Fruit fly (Drosophila melanogaster) whole organism, adult: ENCODE measurements around the gene eRF3.

Experiments
- CG11617 ChIP-seq: fragments of 200-800 bp; sonication (Bioruptor generic); optimal IDR thresholded peaks from 2 replicates; lab custom pipeline; 2017; ENCODE audit warnings: mild to moderate bottlenecking, missing biosample characterization, missing genetic modification reagents, missing genetic modification characterization
- CG12768 ChIP-seq: fragments of 200-800 bp; sonication (Bioruptor generic); optimal IDR thresholded peaks from 2 replicates; lab custom pipeline; 2017; ENCODE audit warnings: missing biosample characterization, missing genetic modification characterization, mild to moderate bottlenecking, moderate library complexity, missing genetic modification reagents
- CG14711 ChIP-seq: fragments of 200-800 bp; sonication (Bioruptor generic); optimal IDR thresholded peaks from 2 replicates; lab custom pipeline; 2018; ENCODE audit warnings: missing biosample characterization, mild to moderate bottlenecking, missing genetic modification characterization, moderate library complexity
- CG1620 ChIP-seq: fragments of 200-800 bp; sonication (Bioruptor generic); optimal IDR thresholded peaks from 2 replicates; lab custom pipeline; 2016; ENCODE audit warnings: missing biosample characterization, missing genetic modification characterization
- CG33017 ChIP-seq: fragments of 200-800 bp; sonication (Bioruptor generic); optimal IDR thresholded peaks from 2 replicates; lab custom pipeline; 2018; ENCODE audit warnings: missing biosample characterization, mild to moderate bottlenecking, missing genetic modification characterization, moderate library complexity
- CG5204 ChIP-seq: fragments of 200-800 bp; sonication (Bioruptor generic); optimal IDR thresholded peaks from 2 replicates; lab custom pipeline; 2016; ENCODE audit warnings: missing biosample characterization, missing genetic modification characterization
- CG7045 ChIP-seq: fragments of 200-800 bp; sonication (Bioruptor generic); optimal IDR thresholded peaks from 2 replicates; lab custom pipeline; 2017; ENCODE audit warnings: missing biosample characterization, mild to moderate bottlenecking, missing genetic modification characterization
- CG7101 ChIP-seq: fragments of 200-800 bp; sonication (Bioruptor generic); optimal IDR thresholded peaks from 2 replicates; lab custom pipeline; 2018; ENCODE audit warnings: missing biosample characterization, mild to moderate bottlenecking, missing genetic modification characterization, moderate library complexity
- Clk ChIP-seq: fragments of 200-800 bp; sonication (Bioruptor generic); optimal IDR thresholded peaks from 2 replicates; lab custom pipeline; 2017; ENCODE audit warnings: missing biosample characterization, missing genetic modification characterization
- Crg-1 ChIP-seq: fragments of 200-800 bp; sonication (Bioruptor generic); optimal IDR thresholded peaks from 2 replicates; lab custom pipeline; 2016; ENCODE audit warnings: missing biosample characterization, missing genetic modification characterization
- Hr96 ChIP-seq: fragments of 200-800 bp; sonication (Bioruptor generic); optimal IDR thresholded peaks from 2 replicates; lab custom pipeline; 2016; ENCODE audit warnings: missing biosample characterization, missing genetic modification characterization
- Mnt ChIP-seq: fragments of 200-800 bp; sonication (Bioruptor generic); optimal IDR thresholded peaks from 2 replicates; lab custom pipeline; 2016; ENCODE audit warnings: missing biosample characterization, mild to moderate bottlenecking, missing genetic modification characterization
- bab1 ChIP-seq: fragments of 200-800 bp; sonication (Bioruptor generic); optimal IDR thresholded peaks from 3 replicates; lab custom pipeline; 2019; ENCODE audit warnings: missing biosample characterization, mild to moderate bottlenecking, missing genetic modification characterization, moderate library complexity
- cic ChIP-seq: fragments of 200-800 bp; sonication (Bioruptor generic); optimal IDR thresholded peaks from 2 replicates; lab custom pipeline; 2017; ENCODE audit warnings: missing biosample characterization, mild to moderate bottlenecking, missing genetic modification characterization, moderate library complexity
- cnc ChIP-seq, 2 experiments: fragments of >200 bp; optimal IDR thresholded peaks; 2 replicates each; lab custom pipeline; 2017
- kay ChIP-seq: fragments of 200-800 bp; sonication (Bioruptor generic); peaks from one replicate; lab custom pipeline; 2016; ENCODE audit warnings: missing biosample characterization, missing genetic modification characterization, borderline replicate concordance
- ovo ChIP-seq: fragments of 200-800 bp; sonication (Bioruptor generic); optimal IDR thresholded peaks from 2 replicates; lab custom pipeline; 2016; ENCODE audit warnings: missing biosample characterization, missing genetic modification characterization
- pad ChIP-seq: fragments of 200-800 bp; sonication (Bioruptor generic); optimal IDR thresholded peaks from 3 replicates; lab custom pipeline; 2017; ENCODE audit warnings: missing biosample characterization, missing genetic modification characterization, mild to moderate bottlenecking, moderate library complexity, missing genetic modification reagents
- tj ChIP-seq: fragments of 200-800 bp; sonication (Bioruptor generic); optimal IDR thresholded peaks from 3 replicates; lab custom pipeline; 2017; ENCODE audit warnings: missing biosample characterization, mild to moderate bottlenecking, missing genetic modification characterization, moderate library complexity
- toe ChIP-seq: fragments of 200-800 bp; sonication (Bioruptor generic); optimal IDR thresholded peaks from 2 replicates; lab custom pipeline; 2016; ENCODE audit warnings: missing biosample characterization, missing genetic modification characterization

The eRF3 gene

dm6 chr2L:12466506-12467043, 32.3 kb downstream of the eRF3 start:
- TF ChIP-seq CG12768 (GFP tag; lab: Kevin White, UChicago) (no peak), ovo (no peak), cnc (optimal IDR thresholded peaks at IDR 0.05; lab: Kevin White, UChicago) (no peak), CG33017 (tag; lab: Kevin White, UChicago) (no peak), CG1620 (GFP tag; lab: Kevin White, UChicago) (no peak), Mnt (GFP tag; lab: Kevin White, UChicago) (no peak), CG11617 (GFP tag; lab: Kevin White, UChicago) (no peak), Clk (GFP tag; lab: Kevin White, UChicago) (no peak), toe (GFP tag; lab: Kevin White, UChicago) (no peak), pad (GFP tag; lab: Kevin White, UChicago) (no peak), CG14711 (tag; lab: Kevin White, UChicago) (no peak)

- TF ChIP-seq toe (GFP tag; lab: Kevin White, UChicago) (no peak), CG33017 (tag; lab: Kevin White, UChicago) (peak; percentile 33), cic (peak; percentile 17), ovo (no peak), tj (GFP tag; lab: Kevin White, UChicago) (peak; percentile 19), CG7045 (GFP tag; lab: Kevin White, UChicago) (no peak), CG14711 (tag; lab: Kevin White, UChicago) (peak; percentile 13), CG7101 (tag; lab: Kevin White, UChicago) (peak; percentile 12)
Observed at dm6 chr2L:12467673-12468072, 33.4 kb downstream of the eRF3 start.

- TF ChIP-seq tj (GFP tag; lab: Kevin White, UChicago) (no peak), cic (no peak), Hr96 (GFP tag; lab: Kevin White, UChicago) (no peak), CG5204 (GFP tag; lab: Kevin White, UChicago) (no peak), pad (GFP tag; lab: Kevin White, UChicago) (no peak), bab1 (GFP tag; lab: Kevin White, UChicago) (no peak), CG7045 (GFP tag; lab: Kevin White, UChicago) (no peak), CG11617 (GFP tag; lab: Kevin White, UChicago) (no peak), ovo (no peak), kay (GFP tag; lab: Kevin White, UChicago) (no peak), CG14711 (tag; lab: Kevin White, UChicago) (no peak), Mnt (GFP tag; lab: Kevin White, UChicago) (no peak), toe (GFP tag; lab: Kevin White, UChicago) (no peak), CG33017 (tag; lab: Kevin White, UChicago) (no peak), cnc (optimal IDR thresholded peaks at IDR 0.05; lab: Kevin White, UChicago) (no peak), Crg-1 (no peak)
Observed at dm6 chr2L:12468813-12469212, 34.6 kb downstream of the eRF3 start.

dm6 chr2L:12469235-12469634, 35.0 kb downstream of the eRF3 start:
- TF ChIP-seq CG14711 (tag; lab: Kevin White, UChicago) (no peak), CG12768 (GFP tag; lab: Kevin White, UChicago) (no peak), CG1620 (GFP tag; lab: Kevin White, UChicago) (no peak), ovo (no peak), cnc (optimal IDR thresholded peaks at IDR 0.05; lab: Kevin White, UChicago) (no peak)

dm6 chr2L:12471937-12472336, 37.7 kb downstream of the eRF3 start:
- TF ChIP-seq CG12768 (GFP tag; lab: Kevin White, UChicago) (no peak), CG7045 (GFP tag; lab: Kevin White, UChicago) (no peak), CG5204 (GFP tag; lab: Kevin White, UChicago) (no peak)

dm6 chr2L:12472988-12473387, 38.7 kb downstream of the eRF3 start:
- no peak for TF ChIP-seq Hr96 (GFP tag; lab: Kevin White, UChicago)
- no peak for TF ChIP-seq bab1 (GFP tag; lab: Kevin White, UChicago)
- no peak for TF ChIP-seq pad (GFP tag; lab: Kevin White, UChicago)
- no peak for TF ChIP-seq Mnt (GFP tag; lab: Kevin White, UChicago)
- no peak for TF ChIP-seq CG12768 (GFP tag; lab: Kevin White, UChicago)
- no peak for TF ChIP-seq Crg-1
- TF ChIP-seq CG14711 (tag; lab: Kevin White, UChicago): no peak
- no peak for TF ChIP-seq CG33017 (tag; lab: Kevin White, UChicago)
- TF ChIP-seq cnc (optimal IDR thresholded peaks at IDR 0.05; lab: Kevin White, UChicago): no peak
- no peak for TF ChIP-seq CG11617 (GFP tag; lab: Kevin White, UChicago)
- TF ChIP-seq ovo: no peak
- no peak for TF ChIP-seq kay (GFP tag; lab: Kevin White, UChicago)
- no peak for TF ChIP-seq toe (GFP tag; lab: Kevin White, UChicago)
- TF ChIP-seq CG7101 (tag; lab: Kevin White, UChicago): no peak
- TF ChIP-seq CG1620 (GFP tag; lab: Kevin White, UChicago): no peak
- TF ChIP-seq Clk (GFP tag; lab: Kevin White, UChicago): no peak
- TF ChIP-seq tj (GFP tag; lab: Kevin White, UChicago): no peak
- no peak for TF ChIP-seq CG7045 (GFP tag; lab: Kevin White, UChicago)
- TF ChIP-seq CG5204 (GFP tag; lab: Kevin White, UChicago): no peak
